Worm (Caenorhabditis elegans): ENCODE results near the gene hlh-6.

The hlh-6 gene

ce11 chrII:9601679-9602078 is 12.9 kb downstream of the hlh-6 start:
- no peak for TF ChIP-seq hlh-4 (tag; optimal IDR thresholded peaks at IDR 0.05)
- no peak for TF ChIP-seq unc-30 (tag; optimal IDR thresholded peaks at IDR 0.05)
- no peak for TF ChIP-seq ets-5 (GFP tag; IDR thresholded peaks at IDR 0.05)
- TF ChIP-seq nhr-12 (tag; optimal IDR thresholded peaks at IDR 0.05), result no peak
- TF ChIP-seq mef-2 (tag; optimal IDR thresholded peaks at IDR 0.05), result no peak
- no peak for TF ChIP-seq fkh-8 (tag; optimal IDR thresholded peaks at IDR 0.05)
- TF ChIP-seq ama-1 (optimal IDR thresholded peaks at IDR 0.05), result peak; percentile 68
- TF ChIP-seq mep-1 (tag; optimal IDR thresholded peaks at IDR 0.05), result peak; percentile 24
- TF ChIP-seq unc-62 (GFP tag; optimal IDR thresholded peaks at IDR 0.05), result no peak
- no peak for TF ChIP-seq alr-1 (tag; optimal IDR thresholded peaks at IDR 0.05; ENCODE audit: borderline replicate concordance)
- TF ChIP-seq C16A3.4 (tag; optimal IDR thresholded peaks at IDR 0.05), result peak; percentile 53
- TF ChIP-seq unc-130 (tag; optimal IDR thresholded peaks at IDR 0.05), result peak; percentile 81
- TF ChIP-seq pag-3 (tag; optimal IDR thresholded peaks at IDR 0.05; ENCODE audit: borderline replicate concordance, insufficient read depth), result no peak
- TF ChIP-seq nhr-71 (tag; optimal IDR thresholded peaks at IDR 0.05), result peak; percentile 88
- TF ChIP-seq skn-1 (tag; optimal IDR thresholded peaks at IDR 0.05), result no peak
- TF ChIP-seq nhr-11 (tag; optimal IDR thresholded peaks at IDR 0.05), result no peak
- no peak for TF ChIP-seq isw-1 (GFP tag; IDR thresholded peaks at IDR 0.05)
- no peak for TF ChIP-seq C04F5.9 (tag; optimal IDR thresholded peaks at IDR 0.05)
- TF ChIP-seq hlh-17 (GFP tag; optimal IDR thresholded peaks at IDR 0.05; ENCODE audit: borderline replicate concordance), result no peak
- no peak for TF ChIP-seq fos-1 (tag; optimal IDR thresholded peaks at IDR 0.05)
- peak; percentile 90 for TF ChIP-seq nhr-19 (GFP tag; conservative IDR thresholded peaks at IDR 0.05)
- TF ChIP-seq nhr-28 (tag; optimal IDR thresholded peaks at IDR 0.05), result no peak
- TF ChIP-seq sup-37 (GFP tag; optimal IDR thresholded peaks at IDR 0.05), result no peak
- no peak for TF ChIP-seq sptf-1 (tag; optimal IDR thresholded peaks at IDR 0.05)
- no peak for TF ChIP-seq nhr-84 (tag; optimal IDR thresholded peaks at IDR 0.05)
- peak; percentile 21 for TF ChIP-seq xbp-1 (tag; optimal IDR thresholded peaks at IDR 0.05)
- TF ChIP-seq C34B4.2 (tag; optimal IDR thresholded peaks at IDR 0.05), result no peak
- TF ChIP-seq snu-23 (GFP tag; optimal IDR thresholded peaks at IDR 0.05), result peak; percentile 84
- TF ChIP-seq zip-4 (GFP tag; optimal IDR thresholded peaks at IDR 0.05), result no peak
- TF ChIP-seq efl-3 (GFP tag; optimal IDR thresholded peaks at IDR 0.05), result no peak
- TF ChIP-seq lin-13 (GFP tag; optimal IDR thresholded peaks at IDR 0.05), result peak; percentile 44
- no peak for TF ChIP-seq pqm-1 (tag; optimal IDR thresholded peaks at IDR 0.05)
- TF ChIP-seq dpl-1 (GFP tag; optimal IDR thresholded peaks at IDR 0.05), result peak in 1 of 3 experiments; percentile 25
- no peak for TF ChIP-seq ztf-11 (tag; optimal IDR thresholded peaks at IDR 0.05)
- no peak for TF ChIP-seq zag-1 (tag; optimal IDR thresholded peaks at IDR 0.05)
- TF ChIP-seq vab-15 (tag; optimal IDR thresholded peaks at IDR 0.05), result peak; percentile 72
- TF ChIP-seq dsc-1 (tag; optimal IDR thresholded peaks at IDR 0.05), result no peak
- peak; percentile 6 for TF ChIP-seq swsn-7 (tag; optimal IDR thresholded peaks at IDR 0.05)
- TF ChIP-seq ces-1 (GFP tag; optimal IDR thresholded peaks at IDR 0.05), result no peak
- no peak for TF ChIP-seq aha-1 (tag; optimal IDR thresholded peaks at IDR 0.05)
- TF ChIP-seq nhr-76 (tag; optimal IDR thresholded peaks at IDR 0.05), result no peak
- TF ChIP-seq grh-1 (GFP tag; IDR thresholded peaks at IDR 0.05), result no peak
- TF ChIP-seq F16B12.6 (tag; optimal IDR thresholded peaks at IDR 0.05), result no peak
- no peak for TF ChIP-seq ceh-90 (tag; optimal IDR thresholded peaks at IDR 0.05)
- peak in 1 of 2 experiments; percentile 92 for TF ChIP-seq mdl-1 (tag; optimal IDR thresholded peaks at IDR 0.05)
- TF ChIP-seq nhr-47 (tag; optimal IDR thresholded peaks at IDR 0.05), result peak; percentile 11
- no peak for TF ChIP-seq unc-98 (GFP tag; IDR thresholded peaks at IDR 0.05)
- TF ChIP-seq efl-1 (optimal IDR thresholded peaks at IDR 0.05), result no peak
- TF ChIP-seq efl-1 (GFP tag; optimal IDR thresholded peaks at IDR 0.05 in 1 of 2), result peak in 1 of 2 experiments; percentile 90
- no peak for TF ChIP-seq egl-27 (tag; optimal IDR thresholded peaks at IDR 0.05)
- TF ChIP-seq fkh-10 (GFP tag; optimal IDR thresholded peaks at IDR 0.05), result no peak
- no peak for TF ChIP-seq nhr-77 (tag; optimal IDR thresholded peaks at IDR 0.05)
- no peak for TF ChIP-seq tlp-1 (tag; optimal IDR thresholded peaks at IDR 0.05)
- no peak for TF ChIP-seq aly-2 (tag; optimal IDR thresholded peaks at IDR 0.05)
- no peak for TF ChIP-seq jun-1 (tag; optimal IDR thresholded peaks at IDR 0.05)

Data from whole organism, L1 larva.